Worm (Caenorhabditis elegans) whole organism, L1 larva: ENCODE measurements around the gene arrd-25.
A peak's percentile ranks its signal among the peaks of the same experiment; 100 is the strongest.

Experiments used
- C34B4.2 ChIP-seq: sonication (generic microtip); optimal IDR thresholded peaks from 2 replicates; lab custom pipeline; 2017; ENCODE audit warnings: mild to moderate bottlenecking, missing genetic modification characterization, missing compliant biosample characterization
- aha-1 ChIP-seq: fragments of 150-350 bp; optimal IDR thresholded peaks from 2 replicates; lab custom pipeline; 2014; ENCODE audit warnings: missing biosample characterization, missing genetic modification characterization
- aly-2 ChIP-seq: fragments of 150-350 bp; optimal IDR thresholded peaks from 2 replicates; lab custom pipeline; 2014; ENCODE audit warnings: missing biosample characterization, missing genetic modification characterization
- ceh-63 ChIP-seq: fragments of 200-800 bp; sonication (Bioruptor generic); optimal IDR thresholded peaks from 2 replicates; lab custom pipeline; 2018; ENCODE audit warnings: mild to moderate bottlenecking, missing genetic modification characterization, missing compliant biosample characterization
- ceh-8 ChIP-seq: fragments of 200-800 bp; sonication (Bioruptor generic); optimal IDR thresholded peaks from 2 replicates; lab custom pipeline; 2018; ENCODE audit warnings: mild to moderate bottlenecking, missing genetic modification characterization, moderate library complexity, missing compliant biosample characterization
- dpl-1 ChIP-seq, 3 experiments: fragments of 150-350 bp in 2 of 3; sonication (generic microtip) in 1 of 3; optimal IDR thresholded peaks; 2 replicates each; lab custom pipeline; 2014 to 2017; ENCODE audit warnings: missing biosample characterization in 3 of 3, missing genetic modification characterization in 3 of 3, missing genetic modification reagents in 3 of 3
- dsc-1 ChIP-seq: sonication (generic microtip); optimal IDR thresholded peaks from 2 replicates; lab custom pipeline; 2016; ENCODE audit warnings: mild to moderate bottlenecking, missing genetic modification characterization, missing compliant biosample characterization
- efl-1 ChIP-seq, 4 experiments: fragments of 150-350 bp; optimal IDR thresholded peaks in 3 of 4; peaks in 1 of 4; 1 replicate in 1 of 4; 2 replicates in 3 of 4; lab custom pipeline; 2014; ENCODE audit warnings: missing biosample characterization in 2 of 4, missing genetic modification characterization in 2 of 4, missing genetic modification reagents in 2 of 4
- efl-3 ChIP-seq: fragments of 200-800 bp; sonication (Bioruptor generic); optimal IDR thresholded peaks from 2 replicates; lab custom pipeline; 2018; ENCODE audit warnings: mild to moderate bottlenecking, missing genetic modification characterization, missing compliant biosample characterization
- elt-2 ChIP-seq: sonication (generic microtip); optimal IDR thresholded peaks from 2 replicates; lab custom pipeline; 2016; ENCODE audit warnings: missing genetic modification characterization, mild to moderate bottlenecking, inconsistent platforms, missing compliant biosample characterization, missing genetic modification reagents
- fkh-4 ChIP-seq: sonication (generic microtip); optimal IDR thresholded peaks from 2 replicates; lab custom pipeline; 2016; ENCODE audit warnings: missing compliant biosample characterization, missing genetic modification characterization, borderline replicate concordance
- fkh-8 ChIP-seq: sonication (generic microtip); optimal IDR thresholded peaks from 2 replicates; lab custom pipeline; 2016; ENCODE audit warnings: mild to moderate bottlenecking, missing genetic modification characterization, missing compliant biosample characterization
- hlh-17 ChIP-seq: fragments of 200-800 bp; sonication (Bioruptor generic); optimal IDR thresholded peaks from 2 replicates; lab custom pipeline; 2018; ENCODE audit warnings: missing genetic modification characterization, mild to moderate bottlenecking, missing compliant biosample characterization, moderate library complexity, borderline replicate concordance
- hlh-4 ChIP-seq: sonication (generic microtip); optimal IDR thresholded peaks from 2 replicates; lab custom pipeline; 2016; ENCODE audit warnings: mild to moderate bottlenecking, missing genetic modification characterization, missing compliant biosample characterization
- hpl-2 ChIP-seq: fragments of 150-350 bp; optimal IDR thresholded peaks from 2 replicates; lab custom pipeline; 2014; ENCODE audit warnings: missing biosample characterization, missing genetic modification reagents, missing genetic modification characterization
- lin-13 ChIP-seq: fragments of 150-350 bp; optimal IDR thresholded peaks from 2 replicates; lab custom pipeline; 2014; ENCODE audit warnings: missing biosample characterization, missing genetic modification reagents, missing genetic modification characterization
- lin-15B ChIP-seq: fragments of 150-350 bp; sonication (generic microtip); optimal IDR thresholded peaks from 3 replicates; lab custom pipeline; 2014; ENCODE audit warnings: missing biosample characterization, missing genetic modification characterization
- lin-35 ChIP-seq, 2 experiments: fragments of 150-350 bp; optimal IDR thresholded peaks; 2 replicates each; lab custom pipeline; 2014; ENCODE audit warnings: missing biosample characterization in 2 of 2, missing genetic modification characterization in 2 of 2, missing genetic modification reagents in 2 of 2
- lin-39 ChIP-seq: fragments of 150-350 bp; optimal IDR thresholded peaks from 2 replicates; lab custom pipeline; 2014; ENCODE audit warnings: missing biosample characterization, missing genetic modification reagents, missing genetic modification characterization
- mab-9 ChIP-seq: fragments of 200-800 bp; sonication (Bioruptor generic); IDR thresholded peaks from 2 replicates; pipeline ENCODE4 v1.3.6; 2022; ENCODE audit warnings: missing genetic modification reagents, missing genetic modification characterization, missing compliant biosample characterization
- mdl-1 ChIP-seq, 2 experiments: fragments of 150-350 bp; optimal IDR thresholded peaks; 2 replicates each; lab custom pipeline; 2014 to 2017; ENCODE audit warnings: missing biosample characterization in 2 of 2, missing genetic modification characterization in 2 of 2, inconsistent platforms in 1 of 2
- mef-2 ChIP-seq: fragments of 150-350 bp; optimal IDR thresholded peaks from 2 replicates; lab custom pipeline; 2014; ENCODE audit warnings: missing biosample characterization, missing genetic modification characterization
- nhr-12 ChIP-seq: sonication (generic microtip); optimal IDR thresholded peaks from 2 replicates; lab custom pipeline; 2017; ENCODE audit warnings: missing biosample characterization, missing genetic modification characterization
- nhr-237 ChIP-seq: fragments of 150-350 bp; optimal IDR thresholded peaks from 2 replicates; lab custom pipeline; 2014; ENCODE audit warnings: missing biosample characterization, missing genetic modification characterization
- nhr-47 ChIP-seq: sonication (generic microtip); optimal IDR thresholded peaks from 2 replicates; lab custom pipeline; 2016; ENCODE audit warnings: mild to moderate bottlenecking, missing genetic modification characterization, moderate library complexity, missing compliant biosample characterization
- nhr-71 ChIP-seq: sonication (generic microtip); optimal IDR thresholded peaks from 2 replicates; lab custom pipeline; 2016; ENCODE audit warnings: mild to moderate bottlenecking, missing genetic modification characterization, moderate library complexity, missing compliant biosample characterization
- nhr-76 ChIP-seq: sonication (generic microtip); optimal IDR thresholded peaks from 2 replicates; lab custom pipeline; 2017; ENCODE audit warnings: missing biosample characterization, missing genetic modification characterization
- nhr-84 ChIP-seq: sonication (generic microtip); optimal IDR thresholded peaks from 2 replicates; lab custom pipeline; 2017; ENCODE audit warnings: missing biosample characterization, missing genetic modification characterization
- nhr-85 ChIP-seq: sonication (generic microtip); peaks from one replicate; lab custom pipeline; 2016; ENCODE audit warnings: missing genetic modification characterization, inconsistent platforms, missing compliant biosample characterization
- pag-3 ChIP-seq: sonication (generic microtip); optimal IDR thresholded peaks from 2 replicates; lab custom pipeline; 2017; ENCODE audit warnings: missing genetic modification characterization, mild to moderate bottlenecking, missing compliant biosample characterization, antibody characterized with exemption, borderline replicate concordance; ENCODE audit not compliant: insufficient read depth
- pqm-1 ChIP-seq: sonication (generic microtip); optimal IDR thresholded peaks from 3 replicates; lab custom pipeline; 2017; ENCODE audit warnings: missing biosample characterization, missing genetic modification characterization
- tbx-2 ChIP-seq: sonication (generic microtip); optimal IDR thresholded peaks from 2 replicates; lab custom pipeline; 2016; ENCODE audit warnings: missing genetic modification characterization, missing compliant biosample characterization
- tlp-1 ChIP-seq: fragments of 150-350 bp; optimal IDR thresholded peaks from 2 replicates; lab custom pipeline; 2014; ENCODE audit warnings: missing biosample characterization, missing genetic modification characterization
- unc-62 ChIP-seq: fragments of 150-350 bp; optimal IDR thresholded peaks from 2 replicates; lab custom pipeline; 2014; ENCODE audit warnings: missing biosample characterization, missing genetic modification reagents, missing genetic modification characterization
- unc-86 ChIP-seq: sonication (generic microtip); optimal IDR thresholded peaks from 2 replicates; lab custom pipeline; 2016; ENCODE audit warnings: missing genetic modification characterization, missing compliant biosample characterization
- vab-15 ChIP-seq: sonication (generic microtip); optimal IDR thresholded peaks from 2 replicates; lab custom pipeline; 2017; ENCODE audit warnings: missing genotype, mild to moderate bottlenecking, missing genetic modification characterization, missing compliant biosample characterization
- zip-4 ChIP-seq: fragments of 200-800 bp; sonication (Bioruptor generic); optimal IDR thresholded peaks from 2 replicates; lab custom pipeline; 2018; ENCODE audit warnings: mild to moderate bottlenecking, missing genetic modification characterization, moderate library complexity, missing compliant biosample characterization
- ztf-11 ChIP-seq, 2 experiments: sonication (generic microtip); optimal IDR thresholded peaks; 2 replicates each; lab custom pipeline; 2016 to 2017; ENCODE audit warnings: missing genetic modification characterization in 2 of 2, missing biosample characterization in 1 of 2, missing compliant biosample characterization in 1 of 2
- ztf-4 ChIP-seq: fragments of 150-350 bp; optimal IDR thresholded peaks from 2 replicates; lab custom pipeline; 2014; ENCODE audit warnings: missing biosample characterization, missing genetic modification characterization

The arrd-25 gene

ce11 chrX:14070950-14071349, 37.4 kb downstream of the arrd-25 start, which contains the start of gene C33G3.4:
TSS of gene C33G3.4 (plus strand) at chrX:14071162.
- TF ChIP-seq fkh-4 (tag; lab: Kevin White, UChicago) (no peak), mdl-1 (tag; optimal IDR thresholded peaks at IDR 0.05; lab: Kevin White, UChicago) (no peak), mab-9 (GFP tag; lab: Robert Waterston, UW) (no peak), aly-2 (no peak), fkh-8 (tag; lab: Kevin White, UChicago) (no peak), elt-2 (tag; lab: Kevin White, UChicago) (peak; percentile 78), hpl-2 (GFP tag; lab: Kevin White, UChicago) (no peak), pqm-1 (tag; lab: Kevin White, UChicago) (no peak), ceh-8 (GFP tag; lab: Kevin White, UChicago) (no peak), nhr-76 (tag; lab: Kevin White, UChicago) (no peak), pag-3 (tag; lab: Kevin White, UChicago) (no peak), ceh-63 (GFP tag; lab: Kevin White, UChicago) (no peak), vab-15 (tag; lab: Kevin White, UChicago) (no peak), unc-86 (no peak), lin-35 (GFP tag; optimal IDR thresholded peaks at IDR 0.05; lab: Kevin White, UChicago) (peak in 1 of 2 experiments; percentile 6), C34B4.2 (no peak), zip-4 (no peak)

- TF ChIP-seq nhr-85 (tag; lab: Kevin White, UChicago) (no peak), nhr-84 (tag; lab: Kevin White, UChicago) (no peak), dsc-1 (tag; lab: Kevin White, UChicago) (no peak), lin-15B (tag; lab: Kevin White, UChicago) (no peak), ztf-4 (tag; lab: Kevin White, UChicago) (no peak), aly-2 (no peak), hlh-4 (tag; lab: Kevin White, UChicago) (no peak), efl-1 (optimal IDR thresholded peaks at IDR 0.05; lab: Kevin White, UChicago) (no peak), efl-1 (GFP tag; optimal IDR thresholded peaks at IDR 0.05 in 1 of 2; lab: Kevin White, UChicago) (no peak), tlp-1 (tag; lab: Kevin White, UChicago) (no peak), tbx-2 (tag; lab: Kevin White, UChicago) (no peak), pag-3 (tag; lab: Kevin White, UChicago) (no peak), mef-2 (tag; lab: Kevin White, UChicago) (no peak), hlh-17 (GFP tag; lab: Kevin White, UChicago) (no peak)
- TF ChIP-seq, all 84 proteins: peak for 0
Measured at ce11 chrX:14078574-14078973, 45.0 kb downstream of the arrd-25 start, which contains the start of gene C33G3.5. TSS of gene C33G3.5 (minus strand) at chrX:14078674.

ce11 chrX:14084230-14084629, 50.6 kb downstream of the arrd-25 start, which contains the start of gene C33G3.6:
TSS of gene C33G3.6 (minus strand) at chrX:14084330.
- TF ChIP-seq mab-9 (GFP tag; lab: Robert Waterston, UW) (no peak), unc-62 (no peak), efl-3 (no peak), aha-1 (tag; lab: Kevin White, UChicago) (no peak), nhr-237 (tag; lab: Kevin White, UChicago) (no peak), efl-1 (optimal IDR thresholded peaks at IDR 0.05; lab: Kevin White, UChicago) (no peak), efl-1 (GFP tag; optimal IDR thresholded peaks at IDR 0.05 in 1 of 2; lab: Kevin White, UChicago) (no peak), lin-39 (tag; lab: Kevin White, UChicago) (no peak), nhr-12 (tag; lab: Kevin White, UChicago) (no peak), lin-13 (GFP tag; lab: Kevin White, UChicago) (no peak), dpl-1 (GFP tag; optimal IDR thresholded peaks at IDR 0.05; lab: Kevin White, UChicago) (no peak), nhr-71 (tag; lab: Kevin White, UChicago) (no peak), ztf-11 (tag; optimal IDR thresholded peaks at IDR 0.05; lab: Kevin White, UChicago) (no peak), nhr-47 (tag; lab: Kevin White, UChicago) (no peak)
